Worm (Caenorhabditis elegans) whole organism, mixed stage, embryonic: ENCODE results near the gene C35A11.4.

ENCODE experiments used
- M03D4.4 ChIP-seq: sonication (generic microtip); optimal IDR thresholded peaks from 2 replicates; lab custom pipeline; 2017; ENCODE audit warnings: mild to moderate bottlenecking, missing genetic modification characterization, missing compliant biosample characterization
- ces-1 ChIP-seq: fragments of 150-350 bp; optimal IDR thresholded peaks from 2 replicates; lab custom pipeline; 2014; ENCODE audit warnings: missing biosample characterization, missing genetic modification reagents, missing genetic modification characterization
- lsy-2 ChIP-seq: fragments of 150-350 bp; optimal IDR thresholded peaks from 2 replicates; lab custom pipeline; 2014; ENCODE audit warnings: missing biosample characterization, missing genetic modification characterization
- pha-4 ChIP-seq: fragments of 150-350 bp; optimal IDR thresholded peaks from 2 replicates; lab custom pipeline; 2018; ENCODE audit warnings: missing biosample characterization, missing genetic modification reagents, missing genetic modification characterization
- snpc-4 ChIP-seq: fragments of 150-350 bp; optimal IDR thresholded peaks from 2 replicates; lab custom pipeline; 2014; ENCODE audit warnings: missing biosample characterization, missing genetic modification characterization
- sptf-1 ChIP-seq: sonication (generic microtip); optimal IDR thresholded peaks from 2 replicates; lab custom pipeline; 2017; ENCODE audit warnings: mild to moderate bottlenecking, missing genetic modification characterization, moderate library complexity, missing compliant biosample characterization
- unc-39 ChIP-seq: fragments of 150-350 bp; optimal IDR thresholded peaks from 2 replicates; lab custom pipeline; 2014; ENCODE audit warnings: missing biosample characterization, missing genetic modification characterization
- unc-62 ChIP-seq: fragments of 150-350 bp; optimal IDR thresholded peaks from 2 replicates; lab custom pipeline; 2014; ENCODE audit warnings: missing biosample characterization, missing genetic modification reagents, missing genetic modification characterization

- TF ChIP-seq sptf-1 (no peak), M03D4.4 (tag; lab: Kevin White, UChicago) (no peak), unc-62 (GFP tag; lab: Kevin White, UChicago) (no peak), pha-4 (tag; lab: Kevin White, UChicago) (no peak), lsy-2 (tag; lab: Kevin White, UChicago) (no peak), unc-39 (tag; lab: Kevin White, UChicago) (no peak), snpc-4 (no peak), ces-1 (GFP tag; lab: Kevin White, UChicago) (no peak)
Measured at ce11 chrV:5423120-5423519, 30.2 kb upstream of the C35A11.4 start, which contains the start of gene cyp-14A5.
